Worm (Caenorhabditis elegans) whole organism, early embryonic: ENCODE results near the gene Y82E9BR.14.

ENCODE experiments used
- ama-1 ChIP-seq: fragments of 150-350 bp; optimal IDR thresholded peaks from 2 replicates; lab custom pipeline; 2014
- hmbx-1 ChIP-seq: sonication (generic microtip); optimal IDR thresholded peaks from 2 replicates; lab custom pipeline; 2016; ENCODE audit warnings: mild to moderate bottlenecking, missing genetic modification characterization, missing compliant biosample characterization

ce11 chrIII:1419146-1419636 is 5.3 kb upstream of the Y82E9BR.14 start, which contains the start of gene Y82E9BR.3:
- TF ChIP-seq hmbx-1 (tag; lab: Kevin White, UChicago) (no peak), ama-1 (no peak)
